Worm (Caenorhabditis elegans) whole organism, L3 larva: ENCODE results near the gene cya-1.

Source experiments
- ZK546.5 ChIP-seq: sonication (generic microtip); optimal IDR thresholded peaks from 2 replicates; lab custom pipeline; 2017; ENCODE audit warnings: missing biosample characterization, missing genetic modification characterization
- aly-2 ChIP-seq: fragments of 150-350 bp; optimal IDR thresholded peaks from 2 replicates; lab custom pipeline; 2014; ENCODE audit warnings: missing biosample characterization, missing genetic modification characterization
- ama-1 ChIP-seq: fragments of 150-350 bp; optimal IDR thresholded peaks from 2 replicates; lab custom pipeline; 2018
- ceh-28 ChIP-seq: fragments of 150-350 bp; optimal IDR thresholded peaks from 2 replicates; lab custom pipeline; 2014; ENCODE audit warnings: missing biosample characterization, missing genetic modification reagents, missing genetic modification characterization
- ceh-9 ChIP-seq: sonication (generic microtip); optimal IDR thresholded peaks from 2 replicates; lab custom pipeline; 2018; ENCODE audit warnings: missing biosample characterization, missing genetic modification characterization
- daf-12 ChIP-seq: fragments of 150-350 bp; optimal IDR thresholded peaks from 2 replicates; lab custom pipeline; 2014; ENCODE audit warnings: missing biosample characterization, missing genetic modification reagents, missing genetic modification characterization
- elt-2 ChIP-seq: sonication (generic microtip); optimal IDR thresholded peaks from 2 replicates; lab custom pipeline; 2016; ENCODE audit warnings: missing genetic modification reagents, mild to moderate bottlenecking, missing genetic modification characterization, missing compliant biosample characterization
- eor-1 ChIP-seq, 2 experiments: fragments of 150-350 bp; optimal IDR thresholded peaks; 2 replicates each; lab custom pipeline; 2014 to 2018; ENCODE audit warnings: missing biosample characterization in 2 of 2, missing genetic modification characterization in 2 of 2
- fkh-2 ChIP-seq: fragments of 150-350 bp; optimal IDR thresholded peaks from 2 replicates; lab custom pipeline; 2014; ENCODE audit warnings: missing biosample characterization, missing genetic modification reagents, missing genetic modification characterization
- fos-1 ChIP-seq: fragments of 150-350 bp; optimal IDR thresholded peaks from 2 replicates; lab custom pipeline; 2014; ENCODE audit warnings: missing biosample characterization, missing genetic modification characterization
- hmg-11 ChIP-seq: sonication (generic microtip); optimal IDR thresholded peaks from 2 replicates; lab custom pipeline; 2016; ENCODE audit warnings: missing genetic modification characterization, missing compliant biosample characterization
- jun-1 ChIP-seq: fragments of 150-350 bp; optimal IDR thresholded peaks from 2 replicates; lab custom pipeline; 2014; ENCODE audit warnings: missing biosample characterization, missing genetic modification reagents, missing genetic modification characterization
- lin-15B ChIP-seq: fragments of 150-350 bp; optimal IDR thresholded peaks from 2 replicates; lab custom pipeline; 2014; ENCODE audit warnings: missing biosample characterization, missing genetic modification characterization
- lsy-12 ChIP-seq: sonication (generic microtip); optimal IDR thresholded peaks from 2 replicates; lab custom pipeline; 2016; ENCODE audit warnings: mild to moderate bottlenecking, missing genetic modification characterization, missing compliant biosample characterization
- mdl-1 ChIP-seq: fragments of 150-350 bp; optimal IDR thresholded peaks from 2 replicates; lab custom pipeline; 2014; ENCODE audit warnings: missing biosample characterization, missing genetic modification characterization
- mml-1 ChIP-seq: fragments of 150-350 bp; sonication (generic microtip); optimal IDR thresholded peaks from 3 replicates; lab custom pipeline; 2014; ENCODE audit warnings: missing biosample characterization, missing genetic modification characterization
- nfya-1 ChIP-seq: sonication (generic microtip); optimal IDR thresholded peaks from 2 replicates; lab custom pipeline; 2017; ENCODE audit warnings: missing genetic modification characterization, mild to moderate bottlenecking, missing compliant biosample characterization, antibody characterized with exemption, moderate library complexity; ENCODE audit not compliant: insufficient read depth
- nhr-11 ChIP-seq: fragments of 150-350 bp; optimal IDR thresholded peaks from 2 replicates; lab custom pipeline; 2014; ENCODE audit warnings: missing biosample characterization, missing genetic modification characterization
- nhr-12 ChIP-seq: fragments of 150-350 bp; optimal IDR thresholded peaks from 2 replicates; lab custom pipeline; 2014; ENCODE audit warnings: missing biosample characterization, missing genetic modification characterization
- nhr-23 ChIP-seq: fragments of 150-350 bp; optimal IDR thresholded peaks from 2 replicates; lab custom pipeline; 2014; ENCODE audit warnings: missing biosample characterization, missing genetic modification reagents, missing genetic modification characterization
- nhr-237 ChIP-seq: fragments of 150-350 bp; optimal IDR thresholded peaks from 2 replicates; lab custom pipeline; 2014; ENCODE audit warnings: missing biosample characterization, missing genetic modification characterization
- nhr-25 ChIP-seq: sonication (generic microtip); optimal IDR thresholded peaks from 2 replicates; lab custom pipeline; 2017; ENCODE audit warnings: missing biosample characterization, missing genetic modification characterization
- nhr-28 ChIP-seq: fragments of 150-350 bp; optimal IDR thresholded peaks from 2 replicates; lab custom pipeline; 2014; ENCODE audit warnings: missing biosample characterization, missing genetic modification characterization
- nhr-43 ChIP-seq: sonication (generic microtip); optimal IDR thresholded peaks from 2 replicates; lab custom pipeline; 2016; ENCODE audit warnings: mild to moderate bottlenecking, missing genetic modification characterization, missing compliant biosample characterization; ENCODE audit not compliant: poor library complexity, severe bottlenecking
- nhr-67 ChIP-seq: fragments of 150-350 bp; optimal IDR thresholded peaks from 2 replicates; lab custom pipeline; 2014; ENCODE audit warnings: missing biosample characterization, missing genetic modification characterization
- nhr-77 ChIP-seq: fragments of 150-350 bp; optimal IDR thresholded peaks from 2 replicates; lab custom pipeline; 2014; ENCODE audit warnings: missing biosample characterization, missing genetic modification characterization
- pha-4 ChIP-seq: fragments of 150-350 bp; optimal IDR thresholded peaks from 2 replicates; lab custom pipeline; 2014; ENCODE audit warnings: missing biosample characterization, missing genetic modification reagents, missing genetic modification characterization
- pqm-1 ChIP-seq: fragments of 150-350 bp; optimal IDR thresholded peaks from 2 replicates; lab custom pipeline; 2017; ENCODE audit warnings: missing biosample characterization, missing genetic modification characterization, inconsistent platforms
- sea-2 ChIP-seq: fragments of 150-350 bp; sonication (generic microtip); optimal IDR thresholded peaks from 4 replicates; lab custom pipeline; 2014; ENCODE audit warnings: missing biosample characterization, missing genetic modification reagents, missing genetic modification characterization
- skn-1 ChIP-seq: fragments of 150-350 bp; optimal IDR thresholded peaks from 2 replicates; lab custom pipeline; 2014; ENCODE audit warnings: missing biosample characterization, missing genetic modification characterization
- snpc-4 ChIP-seq: fragments of 150-350 bp; optimal IDR thresholded peaks from 2 replicates; lab custom pipeline; 2014; ENCODE audit warnings: missing biosample characterization, missing genetic modification characterization
- tbx-2 ChIP-seq: sonication (generic microtip); optimal IDR thresholded peaks from 2 replicates; lab custom pipeline; 2016; ENCODE audit warnings: mild to moderate bottlenecking, missing genetic modification characterization, missing compliant biosample characterization
- unc-39 ChIP-seq: sonication (generic microtip); optimal IDR thresholded peaks from 4 replicates; lab custom pipeline; 2017; ENCODE audit warnings: missing biosample characterization, missing genetic modification characterization
- unc-62 ChIP-seq: fragments of 150-350 bp; sonication (generic microtip); optimal IDR thresholded peaks from 4 replicates; lab custom pipeline; 2014; ENCODE audit warnings: missing biosample characterization, missing genetic modification reagents, missing genetic modification characterization
- zag-1 ChIP-seq: fragments of 150-350 bp; optimal IDR thresholded peaks from 2 replicates; lab custom pipeline; 2014; ENCODE audit warnings: missing biosample characterization, missing genetic modification characterization
- ztf-4 ChIP-seq: fragments of 150-350 bp; optimal IDR thresholded peaks from 2 replicates; lab custom pipeline; 2014; ENCODE audit warnings: missing biosample characterization, missing genetic modification characterization

The cya-1 gene

DNA sequence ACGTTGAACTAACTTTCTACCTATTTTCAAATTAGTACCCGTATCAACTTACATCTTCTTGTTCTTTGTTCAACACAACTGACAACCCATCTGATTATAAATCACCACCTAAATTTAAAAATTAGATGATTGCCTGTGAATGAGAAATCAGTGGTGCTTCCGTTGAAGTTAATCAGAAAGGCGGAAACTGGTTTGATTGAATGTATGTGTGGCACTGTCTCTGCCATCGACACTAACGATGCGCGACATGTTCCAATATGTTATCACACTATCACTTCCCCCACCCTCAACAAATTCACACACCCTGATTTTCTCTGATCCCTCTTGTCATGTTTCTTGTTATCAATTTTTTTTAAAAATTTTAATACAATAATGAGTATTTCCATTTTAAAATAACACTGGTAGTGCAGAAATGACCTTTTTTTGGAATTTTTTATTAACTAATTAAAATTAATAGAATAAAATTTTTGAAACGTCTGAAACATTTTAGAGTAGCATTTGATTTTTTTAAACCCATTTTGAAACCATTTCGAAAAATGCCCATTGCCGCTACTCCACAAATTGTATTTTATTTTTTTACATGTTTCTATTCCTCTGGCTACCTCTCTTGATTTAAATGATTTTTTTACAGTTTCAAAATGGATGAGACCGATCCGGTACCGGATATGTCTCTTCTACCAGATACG is 10.0 kb upstream of the cya-1 start, which contains the start of gene ced-11:
TSS of gene ced-11 (plus strand) at position 636 of the 686 bp plus-strand sequence.
- no peak for TF ChIP-seq eor-1 (tag; optimal IDR thresholded peaks at IDR 0.05; lab: Kevin White, UChicago)
- TF ChIP-seq daf-12 (tag; lab: Kevin White, UChicago), result no peak
- TF ChIP-seq nhr-237 (tag; lab: Kevin White, UChicago), result no peak
- no peak for TF ChIP-seq nhr-43 (tag; lab: Kevin White, UChicago)
- TF ChIP-seq unc-39 (tag; lab: Kevin White, UChicago), result no peak
- no peak for TF ChIP-seq elt-2 (tag; lab: Kevin White, UChicago)
- no peak for TF ChIP-seq snpc-4 (tag; lab: Kevin White, UChicago)
- TF ChIP-seq nhr-11, result no peak
- TF ChIP-seq nhr-28 (tag; lab: Kevin White, UChicago), result no peak
- TF ChIP-seq nfya-1 (tag; lab: Kevin White, UChicago), result no peak
- TF ChIP-seq skn-1 (tag; lab: Kevin White, UChicago), result no peak

DNA sequence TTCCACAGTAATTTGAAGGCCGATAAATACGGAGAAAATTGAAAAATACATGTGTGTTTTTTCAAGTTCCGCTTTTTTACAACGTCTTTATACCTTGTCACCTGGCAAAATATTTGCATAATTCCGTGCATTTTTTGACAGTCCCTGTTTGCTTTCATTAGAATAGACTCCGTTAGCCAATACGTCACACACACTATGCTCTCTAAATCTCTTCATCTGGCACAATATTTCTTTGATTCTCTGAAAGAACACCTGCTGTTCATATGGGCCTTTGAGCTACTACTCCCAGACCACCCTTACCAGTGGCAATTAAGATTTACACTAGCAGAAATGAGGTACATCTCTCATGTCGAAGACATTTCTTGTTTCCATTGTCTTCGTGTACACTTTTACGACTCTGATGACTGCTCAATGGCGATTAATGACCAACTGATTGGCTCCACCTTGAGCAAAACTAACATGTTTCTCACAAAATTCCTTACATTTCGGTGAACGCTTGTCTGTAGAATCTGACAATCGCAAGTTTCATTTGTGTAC is 9.3 kb upstream of the cya-1 start, which contains the start of gene grl-11:
TSS of gene grl-11 (minus strand) at position 51 of the 537 bp plus-strand sequence.
- TF ChIP-seq snpc-4 (tag; lab: Kevin White, UChicago) (no peak), unc-39 (tag; lab: Kevin White, UChicago) (no peak), nhr-23 (tag; lab: Kevin White, UChicago) (no peak), fkh-2 (tag; lab: Kevin White, UChicago) (no peak), jun-1 (tag; lab: Kevin White, UChicago) (no peak), nhr-12 (tag; lab: Kevin White, UChicago) (no peak), sea-2 (GFP tag; lab: Kevin White, UChicago) (no peak), nhr-77 (tag; lab: Kevin White, UChicago) (no peak), tbx-2 (tag; lab: Kevin White, UChicago) (no peak), lsy-12 (no peak), nhr-67 (tag; lab: Kevin White, UChicago) (no peak), ZK546.5 (tag; lab: Kevin White, UChicago) (no peak), ama-1 (lab: Kevin White, UChicago) (no peak), aly-2 (tag; lab: Kevin White, UChicago) (no peak), nhr-11 (no peak), skn-1 (tag; lab: Kevin White, UChicago) (no peak)

DNA sequence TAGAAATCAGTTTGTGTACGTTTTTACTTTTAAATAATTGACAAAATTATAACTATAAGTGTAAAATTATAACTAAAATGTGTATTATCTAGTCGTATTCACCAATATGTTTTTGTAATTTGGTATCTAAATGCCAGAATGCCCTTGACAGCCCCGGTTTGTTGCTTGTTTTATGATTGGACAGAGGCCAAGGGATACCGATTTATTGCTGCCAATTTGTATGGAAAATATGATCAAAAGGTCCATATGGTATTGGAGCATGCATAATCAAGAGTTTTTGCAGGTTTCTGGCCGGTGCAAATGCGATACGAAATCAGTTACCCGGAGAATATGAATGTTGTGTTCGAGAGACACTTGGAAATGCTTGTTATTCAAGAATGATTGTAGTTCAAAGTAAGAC is 6.7 kb upstream of the cya-1 start:
- no peak for TF ChIP-seq lin-15B (tag; lab: Kevin White, UChicago)
- TF ChIP-seq nhr-23 (tag; lab: Kevin White, UChicago), result no peak
- TF ChIP-seq pqm-1 (tag; lab: Kevin White, UChicago), result no peak
- TF ChIP-seq ama-1 (lab: Kevin White, UChicago), result no peak
- TF ChIP-seq sea-2 (GFP tag; lab: Kevin White, UChicago), result no peak
- no peak for TF ChIP-seq daf-12 (tag; lab: Kevin White, UChicago)
- no peak for TF ChIP-seq skn-1 (tag; lab: Kevin White, UChicago)
- no peak for TF ChIP-seq ceh-9 (tag; lab: Kevin White, UChicago)
- TF ChIP-seq lsy-12, result no peak
- no peak for TF ChIP-seq nhr-237 (tag; lab: Kevin White, UChicago)
- TF ChIP-seq nhr-25 (tag; lab: Kevin White, UChicago), result no peak
- no peak for TF ChIP-seq elt-2 (tag; lab: Kevin White, UChicago)

DNA sequence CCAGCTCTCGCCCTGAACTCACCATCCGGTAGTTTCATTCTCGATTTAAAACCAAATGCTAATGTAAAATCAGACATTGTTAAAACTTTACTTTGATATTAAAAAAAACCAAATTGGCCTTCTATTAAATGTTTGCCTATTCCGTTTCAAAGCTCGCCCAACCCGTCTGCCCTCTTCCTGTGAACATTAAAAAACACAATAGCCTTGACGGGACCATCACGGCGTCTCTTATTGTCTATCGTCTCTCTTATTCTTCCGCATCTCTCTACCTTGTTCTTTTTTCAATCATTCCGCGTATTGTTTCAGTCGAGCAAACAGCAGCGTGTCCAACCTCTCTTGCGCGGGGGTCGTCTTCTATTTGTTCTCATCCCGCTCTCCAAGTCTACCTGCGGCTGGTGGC is 5.6 kb upstream of the cya-1 start, which contains the start of gene ZK512.1:
TSS of gene ZK512.1 (plus strand) at position 301 of the 400 bp plus-strand sequence.
- no peak for TF ChIP-seq mml-1 (tag; lab: Kevin White, UChicago)
- no peak for TF ChIP-seq skn-1 (tag; lab: Kevin White, UChicago)
- TF ChIP-seq fos-1, result no peak
- TF ChIP-seq ZK546.5 (tag; lab: Kevin White, UChicago), result no peak
- no peak for TF ChIP-seq pha-4 (tag; lab: Kevin White, UChicago)
- no peak for TF ChIP-seq ztf-4
- no peak for TF ChIP-seq ceh-28
- TF ChIP-seq mdl-1, result no peak
- no peak for TF ChIP-seq nhr-43 (tag; lab: Kevin White, UChicago)
- TF ChIP-seq lin-15B (tag; lab: Kevin White, UChicago), result no peak
- TF ChIP-seq nfya-1 (tag; lab: Kevin White, UChicago), result no peak
- TF ChIP-seq hmg-11 (tag; lab: Kevin White, UChicago), result no peak
- no peak for TF ChIP-seq ceh-9 (tag; lab: Kevin White, UChicago)
- TF ChIP-seq zag-1 (tag; lab: Kevin White, UChicago), result no peak
- TF ChIP-seq unc-62, result no peak
- TF ChIP-seq jun-1 (tag; lab: Kevin White, UChicago), result no peak
- TF ChIP-seq eor-1 (tag; optimal IDR thresholded peaks at IDR 0.05; lab: Kevin White, UChicago), result no peak
